Fruit fly (Drosophila melanogaster) whole organism, embryonic: ENCODE measurements around the gene CG1463.

Experiments
- Atf3 ChIP-seq: fragments of 200-800 bp; sonication (Bioruptor generic); optimal IDR thresholded peaks from 3 replicates; lab custom pipeline; 2016; ENCODE audit warnings: missing biosample characterization, missing genetic modification characterization
- BEAF-32 ChIP-seq: fragments of 200-800 bp; sonication (Bioruptor generic); optimal IDR thresholded peaks from 3 replicates; lab custom pipeline; 2017; ENCODE audit warnings: missing biosample characterization, missing genetic modification characterization, mild to moderate bottlenecking, moderate library complexity, missing genetic modification reagents
- CG10366 ChIP-seq: fragments of 200-800 bp; sonication (Bioruptor generic); IDR thresholded peaks from 2 replicates; pipeline ENCODE4 v1.3.6; 2022; ENCODE audit warnings: missing biosample characterization, missing genetic modification characterization
- CG11093 ChIP-seq: fragments of 200-800 bp; sonication (Bioruptor generic); IDR thresholded peaks from 3 replicates; pipeline ENCODE4 v1.3.6; 2022; ENCODE audit warnings: missing biosample characterization, missing genetic modification characterization
- CG12071 ChIP-seq: fragments of 200-800 bp; sonication (Bioruptor generic); optimal IDR thresholded peaks from 3 replicates; lab custom pipeline; 2018; ENCODE audit warnings: missing biosample characterization, mild to moderate bottlenecking, missing genetic modification characterization
- CG12659 ChIP-seq: fragments of 200-800 bp; sonication (Bioruptor generic); optimal IDR thresholded peaks from 3 replicates; lab custom pipeline; 2017; ENCODE audit warnings: mild to moderate bottlenecking, missing biosample characterization, missing genetic modification reagents, missing genetic modification characterization
- CG13624 ChIP-seq: fragments of 200-800 bp; sonication (Bioruptor generic); optimal IDR thresholded peaks from 2 replicates; lab custom pipeline; 2016; ENCODE audit warnings: missing biosample characterization, missing genetic modification characterization
- CG14710 ChIP-seq: fragments of 200-800 bp; sonication (Bioruptor generic); optimal IDR thresholded peaks from 3 replicates; lab custom pipeline; 2019; ENCODE audit warnings: missing biosample characterization, mild to moderate bottlenecking, missing genetic modification characterization, moderate library complexity
- CG17385 ChIP-seq: fragments of 200-800 bp; sonication (Bioruptor generic); optimal IDR thresholded peaks from 3 replicates; lab custom pipeline; 2018; ENCODE audit warnings: missing biosample characterization, mild to moderate bottlenecking, missing genetic modification characterization
- CG2678 ChIP-seq: fragments of 200-800 bp; sonication (Bioruptor generic); optimal IDR thresholded peaks from 3 replicates; lab custom pipeline; 2019; ENCODE audit warnings: missing biosample characterization, mild to moderate bottlenecking, missing genetic modification characterization, moderate library complexity
- CG32772 ChIP-seq: fragments of 200-800 bp; sonication (Bioruptor generic); IDR thresholded peaks from 2 replicates; pipeline ENCODE4 v1.3.6; 2022; ENCODE audit warnings: missing biosample characterization, missing genetic modification characterization
- CG34224 ChIP-seq: fragments of 200-800 bp; sonication (Bioruptor generic); IDR thresholded peaks from 3 replicates; pipeline ENCODE4 v1.3.6; 2022; ENCODE audit warnings: missing biosample characterization, missing genetic modification characterization; ENCODE audit not compliant: partially characterized antibody
- CG3838 ChIP-seq: fragments of 200-800 bp; sonication (Bioruptor generic); optimal IDR thresholded peaks from 3 replicates; lab custom pipeline; 2016; ENCODE audit warnings: missing biosample characterization, missing genetic modification characterization
- CG4328 ChIP-seq: fragments of 200-800 bp; sonication (Bioruptor generic); optimal IDR thresholded peaks from 3 replicates; lab custom pipeline; 2017; ENCODE audit warnings: missing biosample characterization, missing genetic modification reagents, missing genetic modification characterization
- CG4424 ChIP-seq: fragments of 200-800 bp; sonication (Bioruptor generic); optimal IDR thresholded peaks from 3 replicates; lab custom pipeline; 2016; ENCODE audit warnings: missing biosample characterization, missing genetic modification characterization
- CG5953 ChIP-seq: fragments of 200-800 bp; sonication (Bioruptor generic); IDR thresholded peaks from 2 replicates; pipeline ENCODE4 v1.3.6; 2022; ENCODE audit warnings: missing biosample characterization, missing genetic modification characterization
- CG7372 ChIP-seq: fragments of 200-800 bp; sonication (Bioruptor generic); IDR thresholded peaks from 2 replicates; pipeline ENCODE4 v1.3.6; 2022; ENCODE audit warnings: missing biosample characterization, missing genetic modification characterization
- CG8089 ChIP-seq: fragments of 200-800 bp; sonication (Bioruptor generic); optimal IDR thresholded peaks from 3 replicates; lab custom pipeline; 2016; ENCODE audit warnings: missing biosample characterization, missing genetic modification characterization
- Doc2 ChIP-seq: fragments of 200-800 bp; sonication (Bioruptor generic); IDR thresholded peaks from 2 replicates; pipeline ENCODE4 v1.3.6; 2022; ENCODE audit warnings: missing biosample characterization, missing genetic modification characterization
- HmgD ChIP-seq: fragments of 200-800 bp; sonication (Bioruptor generic); optimal IDR thresholded peaks from 3 replicates; lab custom pipeline; 2016; ENCODE audit warnings: missing biosample characterization, missing genetic modification characterization
- Hmx ChIP-seq: fragments of 200-800 bp; sonication (Bioruptor generic); optimal IDR thresholded peaks from 2 replicates; lab custom pipeline; 2016; ENCODE audit warnings: missing biosample characterization, missing genetic modification characterization
- Hr39 ChIP-seq: fragments of >200 bp; optimal IDR thresholded peaks from 2 replicates; lab custom pipeline; 2017
- Hsf ChIP-seq: fragments of 200-800 bp; sonication (Bioruptor generic); optimal IDR thresholded peaks from 3 replicates; lab custom pipeline; 2016; ENCODE audit warnings: missing biosample characterization, missing genetic modification characterization
- Lhr ChIP-seq: fragments of 200-800 bp; sonication (Bioruptor generic); optimal IDR thresholded peaks from 3 replicates; lab custom pipeline; 2017; ENCODE audit warnings: mild to moderate bottlenecking, missing biosample characterization, missing genetic modification reagents, missing genetic modification characterization
- NFAT ChIP-seq: fragments of 200-800 bp; sonication (Bioruptor generic); IDR thresholded peaks from 2 replicates; pipeline ENCODE4 v1.3.6; 2022; ENCODE audit warnings: missing biosample characterization, missing genetic modification characterization
- bigmax ChIP-seq: fragments of 200-800 bp; sonication (Bioruptor generic); optimal IDR thresholded peaks from 2 replicates; lab custom pipeline; 2018; ENCODE audit warnings: missing biosample characterization, mild to moderate bottlenecking, missing genetic modification characterization
- bsh ChIP-seq, 2 experiments: fragments of 200-800 bp; sonication (Bioruptor generic); optimal IDR thresholded peaks; 2 replicates each; lab custom pipeline; 2017 to 2018; ENCODE audit warnings: mild to moderate bottlenecking in 2 of 2, missing biosample characterization in 2 of 2, missing genetic modification characterization in 2 of 2, moderate library complexity in 1 of 2
- cg ChIP-seq: fragments of 200-800 bp; sonication (Bioruptor generic); optimal IDR thresholded peaks from 3 replicates; lab custom pipeline; 2019; ENCODE audit warnings: missing biosample characterization, mild to moderate bottlenecking, missing genetic modification characterization, moderate library complexity
- dmrt99B ChIP-seq: fragments of 200-800 bp; sonication (Bioruptor generic); optimal IDR thresholded peaks from 2 replicates; lab custom pipeline; 2018; ENCODE audit warnings: missing biosample characterization, mild to moderate bottlenecking, missing genetic modification characterization, moderate library complexity
- dpn ChIP-seq, 2 experiments: fragments of 200-800 bp; sonication (Bioruptor generic); optimal IDR thresholded peaks; 3 replicates each; lab custom pipeline; 2016; ENCODE audit warnings: missing biosample characterization in 2 of 2, missing genetic modification characterization in 2 of 2
- hth ChIP-seq: fragments of >200 bp; optimal IDR thresholded peaks from 2 replicates; lab custom pipeline; 2017; ENCODE audit warnings: inconsistent platforms
- insv ChIP-seq, 2 experiments: fragments of 200-800 bp; sonication (Bioruptor generic); optimal IDR thresholded peaks; 3 replicates each; lab custom pipeline; 2016 to 2018; ENCODE audit warnings: missing biosample characterization in 2 of 2, missing genetic modification characterization in 2 of 2
- jing ChIP-seq: fragments of 200-800 bp; sonication (Bioruptor generic); optimal IDR thresholded peaks from 2 replicates; lab custom pipeline; 2018; ENCODE audit warnings: missing biosample characterization, mild to moderate bottlenecking, missing genetic modification characterization
- kni ChIP-seq: fragments of 200-800 bp; sonication (Bioruptor generic); optimal IDR thresholded peaks from 3 replicates; lab custom pipeline; 2017; ENCODE audit warnings: mild to moderate bottlenecking, missing biosample characterization, missing genetic modification reagents, missing genetic modification characterization
- knrl ChIP-seq: fragments of 200-800 bp; sonication (Bioruptor generic); IDR thresholded peaks from 3 replicates; pipeline ENCODE4 v1.3.6; 2022; ENCODE audit warnings: missing biosample characterization, missing genetic modification characterization; ENCODE audit not compliant: partially characterized antibody
- mld ChIP-seq: fragments of 200-800 bp; sonication (Bioruptor generic); IDR thresholded peaks from 3 replicates; pipeline ENCODE4 v1.3.6; 2022; ENCODE audit warnings: missing biosample characterization, missing genetic modification characterization; ENCODE audit not compliant: partially characterized antibody
- onecut ChIP-seq: fragments of 200-800 bp; sonication (Bioruptor generic); IDR thresholded peaks from 2 replicates; pipeline ENCODE4 v1.3.6; 2022; ENCODE audit warnings: missing biosample characterization, missing genetic modification characterization
- p53 ChIP-seq: fragments of 200-800 bp; sonication (Bioruptor generic); optimal IDR thresholded peaks from 2 replicates; lab custom pipeline; 2016; ENCODE audit warnings: missing biosample characterization, missing genetic modification characterization
- rib ChIP-seq: fragments of 200-800 bp; sonication (Bioruptor generic); IDR thresholded peaks from 2 replicates; pipeline ENCODE4 v1.3.6; 2022; ENCODE audit warnings: missing biosample characterization, missing genetic modification characterization
- sens ChIP-seq: fragments of 200-800 bp; sonication (Bioruptor generic); peaks from one replicate; lab custom pipeline; 2016; ENCODE audit warnings: missing biosample characterization, missing genetic modification characterization
- sqz ChIP-seq: fragments of 200-800 bp; sonication (Bioruptor generic); optimal IDR thresholded peaks from 3 replicates; lab custom pipeline; 2018; ENCODE audit warnings: missing biosample characterization, mild to moderate bottlenecking, missing genetic modification characterization
- z ChIP-seq: fragments of 200-800 bp; sonication (Bioruptor generic); IDR thresholded peaks from 3 replicates; pipeline ENCODE4 v1.3.6; 2022; ENCODE audit warnings: missing biosample characterization, missing genetic modification characterization

The CG1463 gene

DNA sequence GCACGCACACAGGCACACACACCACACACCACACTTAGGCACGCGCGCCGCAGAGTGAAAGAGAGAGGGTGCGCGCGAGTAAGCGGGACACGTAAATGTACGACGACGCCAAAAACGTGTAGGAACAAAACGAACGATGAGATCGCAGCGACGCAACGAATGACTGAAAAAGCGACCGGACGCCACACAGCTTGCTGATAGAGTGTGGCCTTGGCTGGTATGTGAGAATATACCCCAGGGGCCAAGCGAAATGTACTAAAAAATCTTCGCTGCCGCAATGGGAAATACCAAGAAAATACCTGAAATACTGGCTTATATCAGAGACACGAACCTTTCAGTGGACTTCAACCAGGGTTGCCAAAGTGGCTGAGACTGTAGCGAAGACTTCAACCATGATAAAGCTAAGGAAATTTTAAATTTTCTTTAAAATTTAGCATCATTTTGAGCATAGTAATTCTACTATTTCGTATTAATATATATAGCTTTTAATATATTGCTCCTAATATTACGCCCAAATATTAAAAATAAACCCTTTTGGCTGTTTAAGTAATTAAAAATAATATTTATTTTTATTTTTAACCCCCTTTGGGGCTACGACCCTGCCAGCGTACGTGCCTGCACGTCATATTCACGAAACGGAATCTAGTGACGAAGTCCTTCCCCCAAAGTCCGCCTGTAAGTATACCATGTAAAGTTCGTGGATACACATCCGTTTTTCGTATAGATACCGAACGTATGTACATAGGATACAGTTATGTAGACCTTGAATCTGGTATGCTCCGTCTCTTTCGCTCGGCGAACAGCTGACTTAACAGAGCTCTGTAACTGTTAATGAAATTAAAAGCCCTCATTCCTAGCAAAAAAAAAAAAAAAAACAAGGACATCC is 28.2 kb downstream of the CG1463 start, which contains the start of gene Pits (continued):
- no peak for TF ChIP-seq CG3838 (GFP tag; lab: Kevin White, UChicago)
- TF ChIP-seq cg (GFP tag; lab: Kevin White, UChicago), result peak; percentile 97
- no peak for TF ChIP-seq hth (lab: Kevin White, UChicago)
- TF ChIP-seq CG2678 (tag; lab: Kevin White, UChicago), result peak; percentile 64
- no peak; the same call in 1 of the 2 replicates for TF ChIP-seq CG7372
- peak; percentile 57 for TF ChIP-seq BEAF-32 (GFP tag; lab: Kevin White, UChicago)
- no peak for TF ChIP-seq CG11093 (GFP tag; lab: Robert Waterston, UW)
- TF ChIP-seq rib (GFP tag; lab: Robert Waterston, UW), result peak; percentile 69; the same call in 1 of the 2 replicates
- TF ChIP-seq p53, result peak; percentile 76
- TF ChIP-seq CG34224 (GFP tag; lab: Robert Waterston, UW), result peak; percentile 50; the same call in 1 of the 3 replicates
- peak; percentile 86 for TF ChIP-seq CG12659
- peak; percentile 66; the same call in 1 of the 2 replicates for TF ChIP-seq NFAT
- TF ChIP-seq sens, result peak; percentile 70
- peak in 1 of 2 experiments; percentile 53 for TF ChIP-seq insv (GFP tag; optimal IDR thresholded peaks at IDR 0.05; lab: Kevin White, UChicago)
- peak in 1 of 2 experiments; percentile 51 for TF ChIP-seq dpn (GFP tag; optimal IDR thresholded peaks at IDR 0.05; lab: Kevin White, UChicago)
- TF ChIP-seq Hsf, result no peak
- no peak for TF ChIP-seq Hmx
- TF ChIP-seq HmgD (GFP tag; lab: Kevin White, UChicago), result peak; percentile 68
- TF ChIP-seq CG13624 (GFP tag; lab: Kevin White, UChicago), result peak; percentile 84
- TF ChIP-seq Atf3, result peak; percentile 13
- TF ChIP-seq knrl (GFP tag; lab: Robert Waterston, UW), result peak; percentile 50; the same call in 1 of the 3 replicates
- TF ChIP-seq CG5953 (GFP tag; lab: Robert Waterston, UW), result 0 out of 2 replicates have a peak, but pooled peaks have one; percentile 23
- TF ChIP-seq CG4424 (GFP tag; lab: Kevin White, UChicago), result peak; percentile 24
- TF ChIP-seq z, result no peak
- TF ChIP-seq dmrt99B (tag; lab: Kevin White, UChicago), result peak; percentile 24
- TF ChIP-seq CG10366 (GFP tag; lab: Robert Waterston, UW), result no peak
- TF ChIP-seq CG32772 (GFP tag; lab: Robert Waterston, UW), result no peak
- TF ChIP-seq bsh (GFP tag; optimal IDR thresholded peaks at IDR 0.05; lab: Kevin White, UChicago), result peak in 1 of 2 experiments; percentile 34
- peak; percentile 68 for TF ChIP-seq CG14710
- TF ChIP-seq bigmax (GFP tag; lab: Kevin White, UChicago), result peak; percentile 52
- TF ChIP-seq Lhr (GFP tag; lab: Kevin White, UChicago), result peak; percentile 96
- no peak for TF ChIP-seq CG4328 (GFP tag; lab: Kevin White, UChicago)
- TF ChIP-seq Doc2 (GFP tag; lab: Robert Waterston, UW), result no peak
- TF ChIP-seq mld, result 0 out of 3 replicates have a peak, but pooled peaks have one; percentile 43

DNA sequence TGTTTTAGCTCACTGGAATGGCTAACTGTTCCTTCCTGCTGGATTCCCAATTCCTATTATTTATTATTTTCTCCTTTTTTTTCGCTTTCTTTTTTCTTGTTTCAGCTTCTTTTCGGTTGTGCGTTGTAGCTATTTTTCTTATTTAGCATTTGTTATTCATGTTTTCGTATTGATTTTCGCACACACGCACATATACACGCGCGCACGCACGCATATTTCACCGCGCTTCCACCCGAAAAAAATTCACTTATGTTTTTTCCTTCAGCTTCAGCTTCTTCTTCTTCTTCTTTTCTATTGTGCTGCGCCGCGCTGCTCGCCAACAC is 28.8 kb downstream of the CG1463 start:
- peak; percentile 78 for TF ChIP-seq kni (GFP tag; lab: Kevin White, UChicago)
- TF ChIP-seq jing (GFP tag; lab: Kevin White, UChicago), result no peak
- TF ChIP-seq sqz (GFP tag; lab: Kevin White, UChicago), result peak; percentile 96
- TF ChIP-seq knrl (GFP tag; lab: Robert Waterston, UW), result no peak
- TF ChIP-seq Hr39 (lab: Kevin White, UChicago), result peak; percentile 89
- peak; percentile 98 for TF ChIP-seq CG17385 (GFP tag; lab: Kevin White, UChicago)
- no peak for TF ChIP-seq CG12071 (GFP tag; lab: Kevin White, UChicago)
- TF ChIP-seq CG8089 (GFP tag; lab: Kevin White, UChicago), result no peak
- TF ChIP-seq onecut (GFP tag; lab: Robert Waterston, UW), result peak; percentile 90
